Worm (Caenorhabditis elegans) whole organism, L4 larva: ENCODE data around the gene fbxa-48.

Experiments
- F37D6.2 ChIP-seq: sonication (generic microtip); optimal IDR thresholded peaks from 2 replicates; lab custom pipeline; 2016; ENCODE audit warnings: mild to moderate bottlenecking, missing genetic modification characterization, missing compliant biosample characterization
- F44E2.7 ChIP-seq: fragments of 200-800 bp; sonication (Bioruptor generic); IDR thresholded peaks from 2 replicates; pipeline ENCODE4 v2.1.2; 2022; ENCODE audit warnings: missing genetic modification characterization, missing compliant biosample characterization
- F49E8.2 ChIP-seq: sonication (generic microtip); optimal IDR thresholded peaks from 2 replicates; lab custom pipeline; 2016; ENCODE audit warnings: missing compliant biosample characterization, mild to moderate bottlenecking, missing genetic modification characterization, borderline replicate concordance
- R02D3.7 ChIP-seq: fragments of 150-350 bp; sonication (generic microtip); optimal IDR thresholded peaks from 3 replicates; lab custom pipeline; 2014; ENCODE audit warnings: missing biosample characterization, missing genetic modification characterization
- Y48G9A.11 ChIP-seq: fragments of 200-800 bp; sonication (Bioruptor generic); IDR thresholded peaks from 2 replicates; pipeline ENCODE4 v1.3.6; 2022; ENCODE audit warnings: missing genetic modification reagents, missing genetic modification characterization, missing compliant biosample characterization
- ZK546.5 ChIP-seq, 2 experiments: sonication (generic microtip); optimal IDR thresholded peaks; 2 replicates each; lab custom pipeline; 2017; ENCODE audit warnings: missing biosample characterization in 2 of 2, missing genetic modification characterization in 2 of 2
- aha-1 ChIP-seq: fragments of 150-350 bp; peaks from one replicate; lab custom pipeline; 2014; ENCODE audit warnings: missing biosample characterization, missing genetic modification characterization
- aly-2 ChIP-seq: sonication (generic microtip); optimal IDR thresholded peaks from 2 replicates; lab custom pipeline; 2018; ENCODE audit warnings: missing biosample characterization, missing genetic modification characterization
- arid-1 ChIP-seq: fragments of 200-800 bp; sonication (Bioruptor generic); conservative IDR thresholded peaks from 2 replicates; pipeline ENCODE4 v1.3.6; 2022; ENCODE audit warnings: missing genetic modification reagents, missing genetic modification characterization, missing compliant biosample characterization
- attf-4 ChIP-seq: sonication (generic microtip); optimal IDR thresholded peaks from 3 replicates; lab custom pipeline; 2017; ENCODE audit warnings: missing biosample characterization, missing genetic modification characterization
- ceh-20 ChIP-seq: fragments of 200-800 bp; sonication (Bioruptor generic); IDR thresholded peaks from 2 replicates; pipeline ENCODE4 v1.3.6; 2022; ENCODE audit warnings: missing genetic modification reagents, missing genetic modification characterization, missing compliant biosample characterization
- ceh-62 ChIP-seq: sonication (generic microtip); optimal IDR thresholded peaks from 2 replicates; lab custom pipeline; 2017; ENCODE audit warnings: missing biosample characterization, missing genetic modification characterization
- cey-2 ChIP-seq: sonication (generic microtip); optimal IDR thresholded peaks from 3 replicates; lab custom pipeline; 2017; ENCODE audit warnings: missing genetic modification characterization, mild to moderate bottlenecking, missing compliant biosample characterization, antibody characterized with exemption, borderline replicate concordance; ENCODE audit not compliant: insufficient read depth
- ctbp-1 ChIP-seq: fragments of 200-800 bp; sonication (Bioruptor generic); IDR thresholded peaks from 2 replicates; pipeline ENCODE4 v1.3.6; 2022; ENCODE audit warnings: missing genetic modification reagents, missing genetic modification characterization, missing compliant biosample characterization
- daf-16 ChIP-seq, 3 experiments: sonication (generic microtip); optimal IDR thresholded peaks; 2 replicates each; lab custom pipeline; 2016 to 2017; ENCODE audit warnings: missing genetic modification characterization in 3 of 3, missing genetic modification reagents in 3 of 3, mild to moderate bottlenecking in 2 of 3, missing compliant biosample characterization in 2 of 3, missing biosample characterization in 1 of 3, moderate library complexity in 1 of 3
- daf-8 ChIP-seq: fragments of 200-800 bp; sonication (Bioruptor generic); IDR thresholded peaks from 2 replicates; pipeline ENCODE4 v1.3.6; 2022; ENCODE audit warnings: missing genetic modification characterization, missing compliant biosample characterization
- duxl-1 ChIP-seq: sonication (generic microtip); optimal IDR thresholded peaks from 2 replicates; lab custom pipeline; 2016; ENCODE audit warnings: mild to moderate bottlenecking, missing genetic modification characterization, moderate library complexity, missing compliant biosample characterization; ENCODE audit not compliant: poor library complexity
- gei-8 ChIP-seq: fragments of 200-800 bp; sonication (Bioruptor generic); optimal IDR thresholded peaks from 2 replicates; lab custom pipeline; 2018; ENCODE audit warnings: mild to moderate bottlenecking, missing genetic modification characterization, missing compliant biosample characterization
- hif-1 ChIP-seq, 2 experiments: sonication (generic microtip); optimal IDR thresholded peaks; 2 replicates each; lab custom pipeline; 2016 to 2017; ENCODE audit warnings: missing compliant biosample characterization in 2 of 2, missing genetic modification characterization in 2 of 2, missing genetic modification reagents in 2 of 2, missing genotype in 2 of 2, mild to moderate bottlenecking in 1 of 2
- hlh-11 ChIP-seq: fragments of 200-800 bp; sonication (Bioruptor generic); optimal IDR thresholded peaks from 2 replicates; lab custom pipeline; 2018; ENCODE audit warnings: mild to moderate bottlenecking, missing genetic modification characterization, missing compliant biosample characterization
- hlh-30 ChIP-seq: sonication (generic microtip); optimal IDR thresholded peaks from 2 replicates; lab custom pipeline; 2017; ENCODE audit warnings: antibody characterized with exemption, mild to moderate bottlenecking, missing genetic modification characterization, missing compliant biosample characterization; ENCODE audit not compliant: insufficient read depth
- hmg-1.1 ChIP-seq: fragments of 200-800 bp; sonication (Bioruptor generic); IDR thresholded peaks from 2 replicates; pipeline ENCODE4 v1.3.6; 2022; ENCODE audit warnings: missing genetic modification reagents, missing genetic modification characterization, missing compliant biosample characterization
- jun-1 ChIP-seq: fragments of 150-350 bp; optimal IDR thresholded peaks from 2 replicates; lab custom pipeline; 2014; ENCODE audit warnings: missing biosample characterization, missing genetic modification reagents, missing genetic modification characterization
- lin-15B ChIP-seq: fragments of 150-350 bp; sonication (generic microtip); optimal IDR thresholded peaks from 3 replicates; lab custom pipeline; 2014; ENCODE audit warnings: missing biosample characterization, missing genetic modification characterization
- lin-29 ChIP-seq: fragments of 200-800 bp; sonication (Bioruptor generic); IDR thresholded peaks from 2 replicates; pipeline ENCODE4 v1.3.6; 2022; ENCODE audit warnings: missing genetic modification reagents, missing genetic modification characterization, missing compliant biosample characterization
- lin-38 ChIP-seq: fragments of 200-800 bp; sonication (Bioruptor generic); IDR thresholded peaks from 2 replicates; pipeline ENCODE4 v1.3.6; 2022; ENCODE audit warnings: missing genetic modification reagents, missing genetic modification characterization, missing compliant biosample characterization
- madf-5 ChIP-seq, 2 experiments: fragments of 200-800 bp; sonication (Bioruptor generic); IDR thresholded peaks; 2 replicates each; pipeline ENCODE4 v1.3.6; 2022; ENCODE audit warnings: missing compliant biosample characterization in 2 of 2, missing genetic modification characterization in 2 of 2
- mdt-29 ChIP-seq: fragments of 200-800 bp; sonication (Bioruptor generic); IDR thresholded peaks from 2 replicates; pipeline ENCODE4 v1.3.6; 2022; ENCODE audit warnings: missing genetic modification reagents, missing genetic modification characterization, missing compliant biosample characterization
- mxl-3 ChIP-seq: fragments of 200-800 bp; sonication (Bioruptor generic); optimal IDR thresholded peaks from 2 replicates; lab custom pipeline; 2018; ENCODE audit warnings: mild to moderate bottlenecking, missing genetic modification characterization, missing compliant biosample characterization
- nhr-42 ChIP-seq: fragments of 200-800 bp; sonication (Bioruptor generic); IDR thresholded peaks from 2 replicates; pipeline ENCODE4 v1.3.6; 2022; ENCODE audit warnings: missing genetic modification characterization, missing compliant biosample characterization
- nhr-76 ChIP-seq: fragments of 150-350 bp; optimal IDR thresholded peaks from 2 replicates; lab custom pipeline; 2014; ENCODE audit warnings: missing biosample characterization, missing genetic modification characterization
- php-3 ChIP-seq: fragments of 200-800 bp; sonication (Bioruptor generic); IDR thresholded peaks from 2 replicates; pipeline ENCODE4 v1.3.6; 2022; ENCODE audit warnings: missing genetic modification reagents, missing genetic modification characterization, missing compliant biosample characterization
- pqm-1 ChIP-seq: sonication (generic microtip); optimal IDR thresholded peaks from 2 replicates; lab custom pipeline; 2017; ENCODE audit warnings: missing biosample characterization, missing genetic modification characterization
- set-16 ChIP-seq: fragments of 200-800 bp; sonication (Bioruptor generic); IDR thresholded peaks from 2 replicates; pipeline ENCODE4 v1.3.6; 2022; ENCODE audit warnings: missing genetic modification reagents, missing genetic modification characterization, missing compliant biosample characterization
- skn-1 ChIP-seq: fragments of 150-350 bp; optimal IDR thresholded peaks from 2 replicates; lab custom pipeline; 2014; ENCODE audit warnings: missing biosample characterization, missing genetic modification characterization
- spr-3 ChIP-seq: fragments of 200-800 bp; sonication (Bioruptor generic); optimal IDR thresholded peaks from 2 replicates; lab custom pipeline; 2018; ENCODE audit warnings: mild to moderate bottlenecking, missing genetic modification characterization, missing compliant biosample characterization
- vab-7 ChIP-seq: fragments of 200-800 bp; sonication (Bioruptor generic); IDR thresholded peaks from 2 replicates; pipeline ENCODE4 v1.3.6; 2022; ENCODE audit warnings: missing genetic modification reagents, missing genetic modification characterization, missing compliant biosample characterization
- zag-1 ChIP-seq: fragments of 150-350 bp; optimal IDR thresholded peaks from 2 replicates; lab custom pipeline; 2014; ENCODE audit warnings: missing biosample characterization, missing genetic modification characterization

Gene fbxa-48

DNA sequence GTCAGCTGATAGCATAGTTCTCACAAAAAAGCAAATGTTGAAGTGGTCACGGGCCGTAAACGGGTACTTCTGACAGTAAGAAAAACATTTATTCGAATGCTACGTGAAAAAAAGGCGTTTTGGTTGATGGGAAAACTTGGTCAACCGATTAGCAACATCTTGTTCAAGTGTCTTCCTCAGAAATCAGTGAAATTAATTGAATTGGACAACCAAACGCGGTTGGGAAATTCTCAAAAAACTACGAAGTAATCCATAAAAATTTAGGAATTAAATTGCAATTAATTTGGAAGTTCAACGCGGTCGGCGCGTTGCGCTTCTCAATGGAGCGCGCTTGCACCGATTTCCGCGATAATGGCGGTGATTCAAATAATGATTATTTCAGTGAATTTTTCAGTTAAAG, 12.6 kb downstream of the fbxa-48 start:
- TF ChIP-seq F49E8.2 (tag; lab: Kevin White, UChicago) (no peak), hlh-11 (no peak), gei-8 (GFP tag; lab: Kevin White, UChicago) (no peak), madf-5 (GFP tag; IDR thresholded peaks at IDR 0.05; lab: Robert Waterston, UW) (no peak), ctbp-1 (GFP tag; lab: Robert Waterston, UW) (no peak), lin-38 (no peak), set-16 (GFP tag; lab: Robert Waterston, UW) (no peak), lin-29 (GFP tag; lab: Robert Waterston, UW) (no peak), Y48G9A.11 (GFP tag; lab: Robert Waterston, UW) (no peak), skn-1 (tag; lab: Kevin White, UChicago) (no peak), spr-3 (no peak), mxl-3 (GFP tag; lab: Kevin White, UChicago) (no peak), cey-2 (tag; lab: Kevin White, UChicago) (no peak), attf-4 (tag; lab: Kevin White, UChicago) (no peak)
- TF ChIP-seq, all 104 proteins: peak for 0

DNA sequence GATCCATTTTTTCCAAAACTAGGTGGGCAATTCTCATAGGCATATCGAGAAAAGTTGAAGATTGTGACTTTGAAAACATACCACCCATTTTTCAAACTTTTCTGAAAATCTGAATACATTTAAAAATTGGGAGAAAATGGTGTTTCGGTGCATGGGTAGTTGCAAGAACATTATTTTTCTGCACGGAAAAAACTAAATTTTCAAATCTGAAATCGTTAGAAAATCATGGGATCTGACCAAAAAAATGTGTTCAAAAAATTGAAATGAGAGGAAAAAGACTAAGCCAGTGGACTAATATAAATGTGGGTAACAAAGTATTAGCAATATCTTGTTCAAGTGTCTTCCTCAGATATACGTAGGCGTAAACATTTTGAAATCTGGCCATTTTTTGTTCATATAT, 13.1 kb downstream of the fbxa-48 start, which contains the start of gene fbxa-43:
fbxa-43 (minus strand) TSS at position 101 of the 400 bp plus-strand sequence.
- TF ChIP-seq nhr-76 (no peak), F37D6.2 (tag; lab: Kevin White, UChicago) (no peak), hlh-30 (no peak), daf-16 (GFP tag; optimal IDR thresholded peaks at IDR 0.05; lab: Kevin White, UChicago) (no peak), daf-16 (tag; optimal IDR thresholded peaks at IDR 0.05; lab: Kevin White, UChicago) (no peak), lin-15B (tag; lab: Kevin White, UChicago) (no peak), vab-7 (GFP tag; lab: Robert Waterston, UW) (no peak), attf-4 (tag; lab: Kevin White, UChicago) (no peak), zag-1 (tag; lab: Kevin White, UChicago) (no peak), R02D3.7 (tag; lab: Kevin White, UChicago) (no peak), mdt-29 (GFP tag; lab: Robert Waterston, UW) (no peak), hmg-1.1 (GFP tag; lab: Robert Waterston, UW) (no peak), ZK546.5 (tag; optimal IDR thresholded peaks at IDR 0.05; lab: Kevin White, UChicago) (no peak), aly-2 (tag; lab: Kevin White, UChicago) (no peak), ceh-20 (GFP tag; lab: Robert Waterston, UW) (no peak), nhr-42 (GFP tag; lab: Robert Waterston, UW) (no peak), F49E8.2 (tag; lab: Kevin White, UChicago) (no peak)

ce11 chrIII:2255522-2255921, 16.5 kb downstream of the fbxa-48 start, which contains the start of gene fbxa-71:
Gene fbxa-71, plus strand, starts transcription at chrIII:2255822.
- TF ChIP-seq attf-4 (tag; lab: Kevin White, UChicago) (no peak), nhr-42 (GFP tag; lab: Robert Waterston, UW) (no peak), duxl-1 (tag; lab: Kevin White, UChicago) (no peak), ceh-62 (tag; lab: Kevin White, UChicago) (no peak), F44E2.7 (GFP tag; lab: Robert Waterston, UW) (no peak), php-3 (GFP tag; lab: Robert Waterston, UW) (no peak), aha-1 (tag; lab: Kevin White, UChicago) (no peak), jun-1 (tag; lab: Kevin White, UChicago) (no peak), hmg-1.1 (GFP tag; lab: Robert Waterston, UW) (no peak), madf-5 (GFP tag; IDR thresholded peaks at IDR 0.05; lab: Robert Waterston, UW) (no peak), daf-8 (GFP tag; lab: Robert Waterston, UW) (no peak), hif-1 (tag; optimal IDR thresholded peaks at IDR 0.05; lab: Kevin White, UChicago) (no peak), pqm-1 (tag; lab: Kevin White, UChicago) (no peak), arid-1 (GFP tag; lab: Robert Waterston, UW) (no peak)
- TF ChIP-seq, all 104 proteins: peak for 0
